Worm (Caenorhabditis elegans) whole organism, L1 larva: ENCODE measurements around the gene C25H3.17.

Experiments
- fkh-10 ChIP-seq: sonication (generic microtip); optimal IDR thresholded peaks from 2 replicates; lab custom pipeline; 2017; ENCODE audit warnings: missing biosample characterization, missing genetic modification reagents, missing genetic modification characterization
- lin-13 ChIP-seq: fragments of 150-350 bp; optimal IDR thresholded peaks from 2 replicates; lab custom pipeline; 2014; ENCODE audit warnings: missing biosample characterization, missing genetic modification reagents, missing genetic modification characterization
- lin-15B ChIP-seq: fragments of 150-350 bp; sonication (generic microtip); optimal IDR thresholded peaks from 3 replicates; lab custom pipeline; 2014; ENCODE audit warnings: missing biosample characterization, missing genetic modification characterization
- mep-1 ChIP-seq: fragments of 150-350 bp; optimal IDR thresholded peaks from 2 replicates; lab custom pipeline; 2014; ENCODE audit warnings: missing biosample characterization, missing genetic modification characterization
- nhr-90 ChIP-seq: sonication (generic microtip); optimal IDR thresholded peaks from 2 replicates; lab custom pipeline; 2016; ENCODE audit warnings: mild to moderate bottlenecking, missing genetic modification characterization, missing compliant biosample characterization; ENCODE audit not compliant: poor library complexity
- unc-86 ChIP-seq: sonication (generic microtip); optimal IDR thresholded peaks from 2 replicates; lab custom pipeline; 2016; ENCODE audit warnings: missing genetic modification characterization, missing compliant biosample characterization
- ztf-11 ChIP-seq, 2 experiments: sonication (generic microtip); optimal IDR thresholded peaks; 2 replicates each; lab custom pipeline; 2016 to 2017; ENCODE audit warnings: missing genetic modification characterization in 2 of 2, missing biosample characterization in 1 of 2, missing compliant biosample characterization in 1 of 2
- ztf-4 ChIP-seq: fragments of 150-350 bp; optimal IDR thresholded peaks from 2 replicates; lab custom pipeline; 2014; ENCODE audit warnings: missing biosample characterization, missing genetic modification characterization

ce11 chrII:5691216-5691771 lies 21.8 kb upstream of the C25H3.17 start, which contains the start of the genes ndub-5 and eif-2D:
- TF ChIP-seq nhr-90 (tag; lab: Kevin White, UChicago) (no peak), mep-1 (tag; lab: Kevin White, UChicago) (no peak), ztf-4 (no peak), fkh-10 (GFP tag; lab: Kevin White, UChicago) (no peak), unc-86 (tag; lab: Kevin White, UChicago) (no peak), lin-13 (GFP tag; lab: Kevin White, UChicago) (no peak), ztf-11 (tag; optimal IDR thresholded peaks at IDR 0.05; lab: Kevin White, UChicago) (no peak), lin-15B (tag; lab: Kevin White, UChicago) (no peak)
